Worm (Caenorhabditis elegans): ENCODE data around the gene srab-24.

srab-24 gene

ce11 chrIV:14272561-14272960, 22.5 kb upstream of the srab-24 start (continued):
- peak; percentile 34 for TF ChIP-seq tbx-2 (tag; optimal IDR thresholded peaks at IDR 0.05)
- TF ChIP-seq lin-35 (GFP tag; optimal IDR thresholded peaks at IDR 0.05) = peak in 1 of 2 experiments; percentile 14
- peak in 2 of 3 experiments; percentile 39 to 41 for TF ChIP-seq ceh-82 (tag; optimal IDR thresholded peaks at IDR 0.05)
- peak; percentile 87 for TF ChIP-seq lin-14 (GFP tag; optimal IDR thresholded peaks at IDR 0.05)

ce11 chrIV:14269932-14270331, 19.9 kb upstream of the srab-24 start:
- TF ChIP-seq pag-3 (tag; optimal IDR thresholded peaks at IDR 0.05; ENCODE audit: borderline replicate concordance, insufficient read depth) (no peak), nhr-12 (tag; optimal IDR thresholded peaks at IDR 0.05) (no peak)

- TF ChIP-seq sup-37 (GFP tag; optimal IDR thresholded peaks at IDR 0.05) = no peak
- no peak for TF ChIP-seq aly-2 (tag; optimal IDR thresholded peaks at IDR 0.05)
- peak; percentile 68 for TF ChIP-seq nhr-71 (tag; optimal IDR thresholded peaks at IDR 0.05)
- TF ChIP-seq Y116A8C.19 (tag; optimal IDR thresholded peaks at IDR 0.05; ENCODE audit: borderline replicate concordance) = no peak
- TF ChIP-seq ets-5 (GFP tag; IDR thresholded peaks at IDR 0.05) = no peak
- TF ChIP-seq egl-13 (tag; optimal IDR thresholded peaks at IDR 0.05) = peak; percentile 81
- TF ChIP-seq nhr-47 (tag; optimal IDR thresholded peaks at IDR 0.05) = peak; percentile 17
- TF ChIP-seq lin-13 (GFP tag; optimal IDR thresholded peaks at IDR 0.05) = no peak
Measured at ce11 chrIV:14268882-14269281, 18.9 kb upstream of the srab-24 start.

- peak; percentile 38 for TF ChIP-seq pax-3 (tag; optimal IDR thresholded peaks at IDR 0.05)
- TF ChIP-seq mep-1 (tag; optimal IDR thresholded peaks at IDR 0.05) = peak; percentile 63
- TF ChIP-seq unc-86 (tag; optimal IDR thresholded peaks at IDR 0.05) = peak; percentile 70
- TF ChIP-seq efl-3 (GFP tag; optimal IDR thresholded peaks at IDR 0.05) = no peak
- no peak for TF ChIP-seq tlp-1 (tag; optimal IDR thresholded peaks at IDR 0.05)
- no peak for TF ChIP-seq snpc-4 (tag; optimal IDR thresholded peaks at IDR 0.05)
- TF ChIP-seq mef-2 (tag; optimal IDR thresholded peaks at IDR 0.05) = no peak
- peak in 1 of 3 experiments; percentile 42 for TF ChIP-seq ceh-82 (tag; optimal IDR thresholded peaks at IDR 0.05)
- no peak for TF ChIP-seq hpl-2 (GFP tag; optimal IDR thresholded peaks at IDR 0.05)
- no peak for TF ChIP-seq nhr-90 (tag; optimal IDR thresholded peaks at IDR 0.05; ENCODE audit: poor library complexity)
- TF ChIP-seq isw-1 (GFP tag; IDR thresholded peaks at IDR 0.05) = 0 out of 2 replicates have a peak, but pooled peaks have one; percentile 12
- peak; percentile 73 for TF ChIP-seq nhr-71 (tag; optimal IDR thresholded peaks at IDR 0.05)
- TF ChIP-seq grh-1 (GFP tag; IDR thresholded peaks at IDR 0.05) = no peak
- TF ChIP-seq snu-23 (GFP tag; optimal IDR thresholded peaks at IDR 0.05) = peak; percentile 44
- TF ChIP-seq mab-9 (GFP tag; IDR thresholded peaks at IDR 0.05) = no peak
- TF ChIP-seq lin-13 (GFP tag; optimal IDR thresholded peaks at IDR 0.05) = no peak
- TF ChIP-seq hlh-17 (GFP tag; optimal IDR thresholded peaks at IDR 0.05; ENCODE audit: borderline replicate concordance) = no peak
- no peak for TF ChIP-seq aha-1 (tag; optimal IDR thresholded peaks at IDR 0.05)
- no peak for TF ChIP-seq sptf-1 (tag; optimal IDR thresholded peaks at IDR 0.05)
- TF ChIP-seq nhr-28 (tag; optimal IDR thresholded peaks at IDR 0.05) = no peak
- no peak for TF ChIP-seq nhr-11 (tag; optimal IDR thresholded peaks at IDR 0.05)
- no peak for TF ChIP-seq ceh-8 (GFP tag; optimal IDR thresholded peaks at IDR 0.05)
- no peak for TF ChIP-seq hlh-4 (tag; optimal IDR thresholded peaks at IDR 0.05)
- no peak for TF ChIP-seq mdl-1 (tag; optimal IDR thresholded peaks at IDR 0.05)
- no peak for TF ChIP-seq ces-1 (GFP tag; optimal IDR thresholded peaks at IDR 0.05)
- no peak for TF ChIP-seq lin-15B (tag; optimal IDR thresholded peaks at IDR 0.05)
- TF ChIP-seq fkh-4 (tag; optimal IDR thresholded peaks at IDR 0.05; ENCODE audit: borderline replicate concordance) = no peak
- TF ChIP-seq rnt-1 (tag; optimal IDR thresholded peaks at IDR 0.05) = no peak
- no peak for TF ChIP-seq elt-3 (tag; optimal IDR thresholded peaks at IDR 0.05)
- no peak for TF ChIP-seq unc-98 (GFP tag; IDR thresholded peaks at IDR 0.05)
- no peak for TF ChIP-seq irx-1 (tag; optimal IDR thresholded peaks at IDR 0.05)
- TF ChIP-seq zip-4 (GFP tag; optimal IDR thresholded peaks at IDR 0.05) = no peak
- no peak for TF ChIP-seq ama-1 (optimal IDR thresholded peaks at IDR 0.05)
- TF ChIP-seq unc-130 (tag; optimal IDR thresholded peaks at IDR 0.05) = no peak
- TF ChIP-seq fkh-8 (tag; optimal IDR thresholded peaks at IDR 0.05) = peak; percentile 73
- no peak for TF ChIP-seq nhr-19 (GFP tag; conservative IDR thresholded peaks at IDR 0.05)
Measured at ce11 chrIV:14260761-14261160, 10.7 kb upstream of the srab-24 start.
